Fruit fly (Drosophila melanogaster): ENCODE data around the gene CG31974.

The CG31974 gene

DNA sequence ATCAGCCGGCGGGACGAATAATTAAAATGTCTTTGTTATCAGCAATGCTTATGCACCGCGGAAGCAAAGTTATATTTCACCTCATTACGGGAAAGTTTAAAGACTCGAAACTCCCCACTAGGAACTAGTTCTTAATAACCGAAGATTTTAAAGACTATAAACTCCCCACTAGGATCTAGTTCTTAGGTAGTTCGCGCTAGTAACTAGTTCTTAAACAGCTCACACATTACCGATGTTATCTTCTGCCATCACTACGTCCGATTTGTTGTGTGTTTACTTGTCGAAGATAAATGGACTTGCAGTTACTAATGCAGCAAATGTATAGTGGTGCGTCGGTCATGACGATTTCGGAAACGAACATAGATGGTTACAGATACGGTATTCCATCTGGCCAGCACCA lies at the start of gene CG31974, which contains the start of gene CG11454:
Gene CG31974 (minus strand): TSS at position 4 of the 400 bp plus-strand sequence.
Gene CG11454 (plus strand): TSS at position 236 of the 400 bp plus-strand sequence.
- TF ChIP-seq Mnt (GFP tag; optimal IDR thresholded peaks at IDR 0.05), result peak; percentile 1
- peak; percentile 40 for TF ChIP-seq cic (GFP tag; optimal IDR thresholded peaks at IDR 0.05)
- TF ChIP-seq ovo (GFP tag; optimal IDR thresholded peaks at IDR 0.05), result no peak
- peak; percentile 9 for TF ChIP-seq bab1 (GFP tag; optimal IDR thresholded peaks at IDR 0.05)
- TF ChIP-seq CG7101 (tag; optimal IDR thresholded peaks at IDR 0.05), result no peak

DNA sequence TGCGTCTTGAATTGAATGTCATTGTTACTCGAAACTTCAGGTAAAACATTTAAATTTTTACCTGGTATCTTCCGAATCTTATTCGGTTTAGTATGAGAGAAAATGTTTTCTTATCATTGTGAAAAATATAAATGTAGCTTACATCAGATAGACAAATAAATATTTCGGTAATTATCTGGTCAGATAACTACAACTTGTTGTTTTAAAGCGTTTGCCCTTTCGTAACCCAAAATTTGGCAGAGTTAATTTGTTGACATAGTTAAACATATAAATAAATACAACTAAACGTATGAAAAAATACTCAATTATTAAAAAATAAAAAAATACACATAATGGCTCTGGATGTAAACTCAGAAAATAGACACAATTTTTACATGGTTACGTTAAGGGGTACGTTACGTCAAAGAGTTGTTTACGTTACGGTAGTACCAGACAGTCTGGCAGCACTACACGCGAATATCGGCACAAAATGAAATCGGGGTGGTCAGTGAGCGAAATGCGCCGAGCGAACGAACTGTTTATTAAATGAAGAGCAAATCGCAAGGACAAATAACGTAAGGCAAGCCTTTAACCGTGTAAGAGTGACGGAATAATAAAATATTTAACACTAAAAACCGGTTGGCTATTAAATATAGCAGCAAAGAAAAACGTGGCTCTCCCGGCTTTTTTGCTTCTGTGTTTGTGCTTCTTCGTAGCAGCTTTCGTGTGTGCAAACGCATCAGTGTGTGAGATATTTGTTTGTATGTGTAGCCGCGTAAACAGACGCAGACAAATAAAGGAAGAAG lies 39.7 kb upstream of the CG31974 start:
- TF ChIP-seq cic (GFP tag; optimal IDR thresholded peaks at IDR 0.05) (peak; percentile 61), CG12768 (GFP tag; optimal IDR thresholded peaks at IDR 0.05) (peak; percentile 5), Mnt (GFP tag; optimal IDR thresholded peaks at IDR 0.05) (peak; percentile 77), Clk (GFP tag; optimal IDR thresholded peaks at IDR 0.05) (no peak), CG11617 (GFP tag; optimal IDR thresholded peaks at IDR 0.05) (no peak), CG7045 (GFP tag; optimal IDR thresholded peaks at IDR 0.05) (peak; percentile 19), CG1620 (GFP tag; optimal IDR thresholded peaks at IDR 0.05) (no peak), kay (GFP tag; ENCODE audit: borderline replicate concordance) (peak; percentile 93), cnc (optimal IDR thresholded peaks at IDR 0.05) (no peak), bab1 (GFP tag; optimal IDR thresholded peaks at IDR 0.05) (peak; percentile 13), CG14711 (tag; optimal IDR thresholded peaks at IDR 0.05) (no peak), Crg-1 (GFP tag; optimal IDR thresholded peaks at IDR 0.05) (peak; percentile 5), ovo (GFP tag; optimal IDR thresholded peaks at IDR 0.05) (no peak), CG33017 (tag; optimal IDR thresholded peaks at IDR 0.05) (no peak), pad (GFP tag; optimal IDR thresholded peaks at IDR 0.05) (peak; percentile 35), CG5204 (GFP tag; optimal IDR thresholded peaks at IDR 0.05) (no peak), toe (GFP tag; optimal IDR thresholded peaks at IDR 0.05) (no peak), CG7101 (tag; optimal IDR thresholded peaks at IDR 0.05) (no peak), tj (GFP tag; optimal IDR thresholded peaks at IDR 0.05) (peak; percentile 12), Hr96 (GFP tag; optimal IDR thresholded peaks at IDR 0.05) (no peak)

DNA sequence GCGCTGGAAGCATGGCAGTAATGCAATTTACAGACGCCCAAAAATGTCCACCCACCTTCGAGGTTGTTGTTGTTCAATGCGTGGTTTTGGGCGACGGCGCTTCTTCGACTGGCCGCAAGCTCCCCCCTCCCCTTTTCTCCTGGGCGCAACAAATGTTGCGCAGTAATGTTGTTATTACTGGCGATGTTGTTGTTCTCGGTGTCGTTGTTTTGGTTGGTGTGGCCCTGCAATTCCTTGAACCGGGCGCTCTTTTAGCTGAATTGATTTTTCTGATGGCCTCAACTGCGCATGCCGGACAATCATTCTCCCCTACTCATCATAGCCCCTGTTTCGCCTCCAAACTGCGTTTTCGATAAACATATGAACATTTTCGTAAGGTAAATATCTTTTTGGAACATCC lies 38.1 kb upstream of the CG31974 start:
- peak in 1 of 2 experiments; percentile 42 for TF ChIP-seq cnc (optimal IDR thresholded peaks at IDR 0.05)
- TF ChIP-seq tj (GFP tag; optimal IDR thresholded peaks at IDR 0.05), result peak; percentile 1
- TF ChIP-seq kay (GFP tag; ENCODE audit: borderline replicate concordance), result no peak

DNA sequence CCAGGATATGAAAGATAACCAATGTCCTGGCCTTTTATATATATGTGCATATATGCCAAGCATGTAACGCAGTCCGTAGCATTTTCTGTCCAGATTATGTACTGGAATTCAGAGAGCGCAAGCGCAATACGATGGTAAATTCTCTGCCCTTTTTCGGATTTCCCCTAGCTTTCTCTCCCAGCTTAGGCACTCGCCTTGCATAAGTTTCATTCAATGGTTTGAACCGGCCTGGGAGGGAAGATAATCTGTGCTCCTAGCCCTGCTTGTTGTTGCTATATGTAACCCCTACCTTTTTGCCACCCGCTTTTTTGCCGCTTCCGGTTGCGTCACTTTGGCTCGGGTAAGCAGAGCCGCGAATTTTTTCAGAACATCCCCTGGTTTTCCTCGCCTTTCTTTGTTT lies 36.2 kb upstream of the CG31974 start:
- TF ChIP-seq pad (GFP tag; optimal IDR thresholded peaks at IDR 0.05) (peak; percentile 46), Hr96 (GFP tag; optimal IDR thresholded peaks at IDR 0.05) (no peak), CG33017 (tag; optimal IDR thresholded peaks at IDR 0.05) (no peak)

DNA sequence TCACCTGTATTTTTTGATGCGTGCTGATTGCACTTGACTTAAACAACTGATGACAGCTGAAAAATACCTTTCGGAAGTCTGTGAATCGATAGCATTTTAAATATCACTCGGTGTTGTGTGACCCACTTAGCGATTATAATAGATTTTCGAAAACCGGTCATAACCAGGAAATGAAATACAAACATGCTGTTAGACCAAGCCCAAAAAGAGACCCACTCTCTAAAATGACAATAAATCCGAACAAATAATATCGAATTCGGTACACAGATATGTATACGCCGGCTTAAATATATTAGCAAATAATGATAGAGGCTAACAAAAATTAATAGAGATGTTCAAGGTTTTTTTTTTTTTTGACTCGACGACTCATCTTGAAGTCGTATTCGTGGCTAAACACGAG lies 32.8 kb upstream of the CG31974 start:
- TF ChIP-seq kay (GFP tag; ENCODE audit: borderline replicate concordance) (peak; percentile 73), Clk (GFP tag; optimal IDR thresholded peaks at IDR 0.05) (no peak), Mnt (GFP tag; optimal IDR thresholded peaks at IDR 0.05) (no peak)

DNA sequence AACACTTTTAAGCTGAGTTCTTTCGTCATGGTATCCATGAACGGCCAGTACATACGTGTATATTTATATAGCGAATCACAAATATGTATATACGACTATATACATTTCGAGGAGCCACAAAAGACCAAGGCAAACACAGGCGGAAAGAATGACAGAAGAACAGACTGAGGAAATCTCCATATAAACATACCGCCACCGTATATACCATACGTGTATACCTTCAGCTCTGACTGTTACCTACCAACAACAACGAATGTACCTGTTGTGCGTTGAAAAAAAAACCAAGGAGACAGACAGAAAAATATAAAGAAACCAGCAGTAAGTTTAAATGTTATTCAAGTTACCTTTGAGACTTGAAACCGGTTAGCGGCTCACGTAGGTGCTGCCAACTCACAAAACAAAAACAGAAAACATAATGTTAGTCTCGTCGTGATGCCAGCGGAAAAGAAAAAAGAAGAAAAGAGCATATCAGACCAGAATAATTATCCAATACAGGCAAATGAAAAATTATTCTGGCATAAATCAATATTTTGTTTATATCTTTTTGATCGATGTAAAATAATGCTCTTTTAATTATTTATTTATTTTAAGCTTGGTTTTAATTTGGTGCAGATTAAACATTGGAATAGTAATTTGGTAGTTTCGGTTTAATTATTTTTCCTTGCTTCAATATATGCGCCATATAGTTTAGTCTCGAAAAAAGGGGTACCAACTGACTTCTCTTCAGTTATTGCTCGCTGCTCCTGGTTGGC lies 28.8 kb upstream of the CG31974 start:
- TF ChIP-seq pad (GFP tag; optimal IDR thresholded peaks at IDR 0.05) (no peak), CG33017 (tag; optimal IDR thresholded peaks at IDR 0.05) (no peak), bab1 (GFP tag; optimal IDR thresholded peaks at IDR 0.05) (no peak), cnc (optimal IDR thresholded peaks at IDR 0.05) (no peak), ovo (GFP tag; optimal IDR thresholded peaks at IDR 0.05) (no peak), CG7045 (GFP tag; optimal IDR thresholded peaks at IDR 0.05) (no peak), toe (GFP tag; optimal IDR thresholded peaks at IDR 0.05) (no peak), Mnt (GFP tag; optimal IDR thresholded peaks at IDR 0.05) (no peak)

DNA sequence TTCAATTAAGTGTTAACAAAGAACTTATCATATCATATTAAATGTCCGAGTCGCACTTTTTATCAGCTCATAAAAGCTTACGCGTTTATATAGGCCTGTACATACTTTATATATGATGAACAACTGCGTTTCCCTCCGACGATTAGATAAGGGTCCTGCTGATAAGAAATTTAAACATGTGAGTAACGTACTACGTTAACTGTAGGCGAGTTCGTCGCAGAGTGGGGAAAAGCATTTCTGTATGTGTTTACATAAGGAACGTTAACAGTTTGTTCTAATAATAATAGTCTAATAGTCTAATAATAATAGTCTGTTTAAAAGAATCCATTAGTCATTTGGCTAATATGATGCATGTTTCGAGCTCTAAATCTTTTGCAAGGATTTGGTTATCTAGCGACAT lies 27.5 kb upstream of the CG31974 start:
- TF ChIP-seq cic (GFP tag; optimal IDR thresholded peaks at IDR 0.05) (peak; percentile 69), cnc (optimal IDR thresholded peaks at IDR 0.05) (no peak), toe (GFP tag; optimal IDR thresholded peaks at IDR 0.05) (no peak), CG33017 (tag; optimal IDR thresholded peaks at IDR 0.05) (no peak), Crg-1 (GFP tag; optimal IDR thresholded peaks at IDR 0.05) (no peak), CG7045 (GFP tag; optimal IDR thresholded peaks at IDR 0.05) (no peak), pad (GFP tag; optimal IDR thresholded peaks at IDR 0.05) (no peak), bab1 (GFP tag; optimal IDR thresholded peaks at IDR 0.05) (peak; percentile 1), CG7101 (tag; optimal IDR thresholded peaks at IDR 0.05) (no peak), ovo (GFP tag; optimal IDR thresholded peaks at IDR 0.05) (no peak), Mnt (GFP tag; optimal IDR thresholded peaks at IDR 0.05) (no peak), kay (GFP tag; ENCODE audit: borderline replicate concordance) (peak; percentile 89), CG12768 (GFP tag; optimal IDR thresholded peaks at IDR 0.05) (peak; percentile 17), CG5204 (GFP tag; optimal IDR thresholded peaks at IDR 0.05) (no peak), CG1620 (GFP tag; optimal IDR thresholded peaks at IDR 0.05) (no peak), Clk (GFP tag; optimal IDR thresholded peaks at IDR 0.05) (no peak), tj (GFP tag; optimal IDR thresholded peaks at IDR 0.05) (no peak), Hr96 (GFP tag; optimal IDR thresholded peaks at IDR 0.05) (no peak), CG11617 (GFP tag; optimal IDR thresholded peaks at IDR 0.05) (no peak), CG14711 (tag; optimal IDR thresholded peaks at IDR 0.05) (no peak)
